Worm (Caenorhabditis elegans): Measurements from ENCODE around the gene ttr-45.
A peak's percentile ranks its signal among the peaks of the same experiment; 100 is the strongest.

ttr-45 gene

DNA sequence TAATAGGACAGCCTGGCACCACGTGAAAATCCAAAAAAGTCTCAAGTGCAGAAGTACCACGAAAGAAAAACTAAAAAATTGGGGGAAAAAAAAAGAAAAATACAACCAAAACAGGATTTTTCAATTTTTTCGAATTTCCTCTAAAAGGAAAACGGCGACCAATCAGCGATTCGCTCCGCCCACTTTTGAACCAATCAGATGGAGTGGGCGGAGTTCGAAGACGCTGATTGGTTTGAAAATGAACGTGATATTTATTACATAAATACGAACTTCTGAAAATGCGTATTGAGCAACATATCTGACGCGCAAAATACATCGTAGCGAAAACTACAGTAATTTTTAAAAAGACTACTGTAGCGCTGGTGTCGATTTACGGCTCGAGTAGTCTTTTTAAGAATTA, 14.4 kb downstream of the ttr-45 start:
- TF ChIP-seq unc-55 (GFP tag; optimal IDR thresholded peaks at IDR 0.05) (no peak), ztf-1 (GFP tag; conservative IDR thresholded peaks at IDR 0.05) (no peak), sem-4 (tag; optimal IDR thresholded peaks at IDR 0.05) (no peak), ztf-4 (tag; optimal IDR thresholded peaks at IDR 0.05) (no peak), nhr-10 (tag; optimal IDR thresholded peaks at IDR 0.05) (no peak), unc-62 (GFP tag; optimal IDR thresholded peaks at IDR 0.05) (no peak), mab-5 (tag; optimal IDR thresholded peaks at IDR 0.05) (no peak), ceh-82 (tag; optimal IDR thresholded peaks at IDR 0.05) (no peak), snpc-4 (tag; optimal IDR thresholded peaks at IDR 0.05) (no peak), nhr-11 (tag; optimal IDR thresholded peaks at IDR 0.05) (no peak), unc-39 (tag; optimal IDR thresholded peaks at IDR 0.05) (no peak), nhr-25 (tag; optimal IDR thresholded peaks at IDR 0.05) (no peak), mdl-1 (tag; optimal IDR thresholded peaks at IDR 0.05) (no peak), elt-1 (tag; optimal IDR thresholded peaks at IDR 0.05) (no peak), nhr-237 (tag; optimal IDR thresholded peaks at IDR 0.05) (no peak), sma-3 (GFP tag; optimal IDR thresholded peaks at IDR 0.05) (no peak), blmp-1 (tag; optimal IDR thresholded peaks at IDR 0.05; ENCODE audit: insufficient read depth) (no peak), nhr-129 (tag; optimal IDR thresholded peaks at IDR 0.05) (no peak)

DNA sequence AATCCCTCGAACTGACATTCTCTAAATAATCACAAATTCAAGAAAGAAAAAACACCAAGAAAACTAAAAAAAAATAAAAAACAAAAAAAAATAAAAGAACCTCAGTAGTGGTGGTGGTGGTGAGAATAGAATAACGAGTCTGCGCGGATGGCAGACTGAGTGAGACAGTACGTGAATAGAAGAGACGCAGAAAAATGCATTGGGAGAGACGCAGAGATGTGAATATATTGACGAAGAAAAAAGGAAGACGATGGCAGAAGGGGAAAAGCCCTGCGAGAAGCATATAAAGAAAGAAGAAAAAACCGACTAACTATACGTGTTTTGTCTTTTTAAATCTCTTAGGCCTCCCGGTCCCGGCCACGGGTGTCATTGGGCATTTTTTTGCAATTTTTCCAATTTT, 18.5 kb downstream of the ttr-45 start, which contains the start of gene unc-26:
Gene unc-26, minus strand, starts transcription at position 23 of the 400 bp plus-strand sequence.
- peak; percentile 82 for TF ChIP-seq unc-55 (GFP tag; optimal IDR thresholded peaks at IDR 0.05)
- TF ChIP-seq nhr-23 (tag; optimal IDR thresholded peaks at IDR 0.05) = no peak
- peak; percentile 31 for TF ChIP-seq zag-1 (tag; optimal IDR thresholded peaks at IDR 0.05)
- TF ChIP-seq F13H6.1 (tag; optimal IDR thresholded peaks at IDR 0.05) = peak; percentile 10
- peak in 1 of 2 experiments; percentile 60 for TF ChIP-seq lsy-2 (tag; optimal IDR thresholded peaks at IDR 0.05)
- peak; percentile 35 for TF ChIP-seq mab-5 (tag; optimal IDR thresholded peaks at IDR 0.05)
- TF ChIP-seq C34F6.9 (tag; optimal IDR thresholded peaks at IDR 0.05) = peak; percentile 40
- no peak for TF ChIP-seq nhr-10 (tag; optimal IDR thresholded peaks at IDR 0.05)
- TF ChIP-seq nhr-129 (tag; optimal IDR thresholded peaks at IDR 0.05) = peak; percentile 59

DNA sequence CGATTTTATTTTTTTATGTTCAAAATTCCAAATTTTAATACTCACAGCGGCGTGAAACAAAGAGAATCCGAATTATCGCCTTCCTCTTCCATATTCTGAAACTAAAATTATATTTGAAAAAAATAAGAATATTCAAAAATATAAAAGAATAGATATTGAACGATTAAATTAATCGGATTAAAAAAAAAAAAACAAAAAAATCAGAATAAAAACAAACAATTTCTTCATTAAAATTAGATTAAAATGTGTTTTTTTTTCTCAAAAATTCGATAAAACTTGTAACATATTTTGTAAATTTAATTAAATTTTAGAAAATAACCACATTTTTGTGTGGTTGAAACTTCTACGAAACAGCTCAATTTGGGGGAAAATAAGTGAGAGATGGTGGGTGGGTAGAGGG, 28.8 kb downstream of the ttr-45 start, which contains the start of gene cpsf-3:
Gene cpsf-3, minus strand, starts transcription at position 101 of the 400 bp plus-strand sequence.
- no peak for TF ChIP-seq dmd-4 (tag; optimal IDR thresholded peaks at IDR 0.05)
- TF ChIP-seq lin-39 (tag; optimal IDR thresholded peaks at IDR 0.05) = no peak
- no peak for TF ChIP-seq nhr-21 (tag; optimal IDR thresholded peaks at IDR 0.05)
- no peak for TF ChIP-seq zag-1 (tag; optimal IDR thresholded peaks at IDR 0.05)
- no peak for TF ChIP-seq unc-39 (tag; optimal IDR thresholded peaks at IDR 0.05)
- TF ChIP-seq C34F6.9 (tag; optimal IDR thresholded peaks at IDR 0.05) = no peak
- no peak for TF ChIP-seq lin-13 (GFP tag; optimal IDR thresholded peaks at IDR 0.05)
- TF ChIP-seq elt-3 (tag; optimal IDR thresholded peaks at IDR 0.05) = no peak
- TF ChIP-seq mdl-1 (tag; optimal IDR thresholded peaks at IDR 0.05) = no peak
- TF ChIP-seq ZK546.5 (tag; optimal IDR thresholded peaks at IDR 0.05) = no peak
- TF ChIP-seq nhr-12 (tag; optimal IDR thresholded peaks at IDR 0.05) = no peak
- no peak for TF ChIP-seq lin-11 (tag; optimal IDR thresholded peaks at IDR 0.05)
- no peak for TF ChIP-seq nhr-25 (tag; optimal IDR thresholded peaks at IDR 0.05)
- no peak for TF ChIP-seq blmp-1 (tag; optimal IDR thresholded peaks at IDR 0.05; ENCODE audit: insufficient read depth)
- no peak for TF ChIP-seq crh-2 (tag; optimal IDR thresholded peaks at IDR 0.05)
- no peak for TF ChIP-seq Y55F3AM.14 (GFP tag; optimal IDR thresholded peaks at IDR 0.05)
- TF ChIP-seq ceh-16 (tag; optimal IDR thresholded peaks at IDR 0.05) = no peak
- TF ChIP-seq nhr-129 (tag; optimal IDR thresholded peaks at IDR 0.05) = no peak

DNA sequence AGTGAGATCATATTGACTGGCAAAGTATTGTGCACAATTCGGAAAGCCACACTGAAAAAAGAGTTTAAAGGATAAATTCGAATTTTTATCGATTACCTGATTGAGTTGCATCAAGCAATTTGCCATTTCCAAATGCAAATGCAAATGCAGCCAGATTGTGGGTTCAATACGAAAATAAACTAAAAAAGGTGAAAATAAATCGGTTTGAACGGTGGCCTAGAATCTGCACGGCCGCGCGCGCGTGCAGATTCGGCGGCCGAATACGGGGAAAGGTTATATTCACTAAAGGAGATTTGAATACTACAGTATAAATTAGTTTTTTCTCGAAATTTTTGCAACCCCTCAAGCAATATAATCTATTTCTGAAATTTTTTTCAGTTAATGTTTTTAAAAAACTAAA, 35.3 kb downstream of the ttr-45 start, which contains the start of gene Y67H2A.10:
Gene Y67H2A.10, minus strand, starts transcription at position 184 of the 400 bp plus-strand sequence.
- TF ChIP-seq unc-55 (GFP tag; optimal IDR thresholded peaks at IDR 0.05) = peak; percentile 18
- peak; percentile 13 for TF ChIP-seq nhr-129 (tag; optimal IDR thresholded peaks at IDR 0.05)
- TF ChIP-seq C34F6.9 (tag; optimal IDR thresholded peaks at IDR 0.05) = peak; percentile 49
- no peak for TF ChIP-seq gmeb-1 (tag; optimal IDR thresholded peaks at IDR 0.05)

ce11 chrIV:13290239-13290638, 36.2 kb downstream of the ttr-45 start:
- TF ChIP-seq gmeb-1 (tag; optimal IDR thresholded peaks at IDR 0.05) = no peak
- no peak for TF ChIP-seq ceh-16 (tag; optimal IDR thresholded peaks at IDR 0.05)
- TF ChIP-seq nhr-10 (tag; optimal IDR thresholded peaks at IDR 0.05) = no peak
- no peak for TF ChIP-seq Y55F3AM.14 (GFP tag; optimal IDR thresholded peaks at IDR 0.05)
- no peak for TF ChIP-seq ama-1 (optimal IDR thresholded peaks at IDR 0.05)
- no peak for TF ChIP-seq mbf-1 (tag; optimal IDR thresholded peaks at IDR 0.05)
- TF ChIP-seq dmd-4 (tag; optimal IDR thresholded peaks at IDR 0.05) = no peak
- TF ChIP-seq nhr-6 (tag; optimal IDR thresholded peaks at IDR 0.05) = no peak
- TF ChIP-seq unc-39 (tag; optimal IDR thresholded peaks at IDR 0.05) = no peak
- TF ChIP-seq lin-13 (GFP tag; optimal IDR thresholded peaks at IDR 0.05) = no peak
- TF ChIP-seq sem-4 (tag; optimal IDR thresholded peaks at IDR 0.05) = no peak
- TF ChIP-seq ztf-1 (GFP tag; conservative IDR thresholded peaks at IDR 0.05) = no peak
- no peak for TF ChIP-seq nhr-77 (tag; optimal IDR thresholded peaks at IDR 0.05)
- TF ChIP-seq ceh-82 (tag; optimal IDR thresholded peaks at IDR 0.05) = no peak
- TF ChIP-seq elt-3 (tag; optimal IDR thresholded peaks at IDR 0.05) = no peak
- TF ChIP-seq lin-11 (tag; optimal IDR thresholded peaks at IDR 0.05) = no peak
- TF ChIP-seq skn-1 (tag; optimal IDR thresholded peaks at IDR 0.05) = no peak
- no peak for TF ChIP-seq ztf-11 (tag; optimal IDR thresholded peaks at IDR 0.05)
- no peak for TF ChIP-seq egl-27 (tag; optimal IDR thresholded peaks at IDR 0.05)
